Fruit fly (Drosophila melanogaster) whole organism, embryonic: Measurements from ENCODE around the gene smg.

Experiments
- Bdp1 ChIP-seq: fragments of 200-800 bp; sonication (Bioruptor generic); optimal IDR thresholded peaks from 3 replicates; lab custom pipeline; 2016; ENCODE audit warnings: missing biosample characterization, missing genetic modification characterization
- CG11398 ChIP-seq: fragments of 200-800 bp; sonication (Bioruptor generic); optimal IDR thresholded peaks from 2 replicates; lab custom pipeline; 2016; ENCODE audit warnings: missing biosample characterization, missing genetic modification characterization
- CG11560 ChIP-seq: fragments of 200-800 bp; sonication (Bioruptor generic); IDR thresholded peaks from 3 replicates; pipeline ENCODE4 v1.3.6; 2022; ENCODE audit warnings: missing biosample characterization, missing genetic modification characterization
- CG11695 ChIP-seq: fragments of 200-800 bp; sonication (Bioruptor generic); IDR thresholded peaks from 3 replicates; pipeline ENCODE4 v1.3.6; 2022; ENCODE audit warnings: missing biosample characterization, missing genetic modification characterization
- CG11723 ChIP-seq: fragments of 200-800 bp; sonication (Bioruptor generic); optimal IDR thresholded peaks from 2 replicates; lab custom pipeline; 2017; ENCODE audit warnings: missing biosample characterization, mild to moderate bottlenecking, missing genetic modification characterization
- CG12391 ChIP-seq: fragments of 200-800 bp; sonication (Bioruptor generic); optimal IDR thresholded peaks from 3 replicates; lab custom pipeline; 2018; ENCODE audit warnings: missing biosample characterization, mild to moderate bottlenecking, missing genetic modification characterization, moderate library complexity
- CG14860 ChIP-seq: fragments of 200-800 bp; sonication (Bioruptor generic); IDR thresholded peaks from 3 replicates; pipeline ENCODE4 v1.3.6; 2022; ENCODE audit warnings: missing biosample characterization, missing genetic modification characterization; ENCODE audit not compliant: partially characterized antibody
- CG15479 ChIP-seq: fragments of 200-800 bp; sonication (Bioruptor generic); optimal IDR thresholded peaks from 3 replicates; lab custom pipeline; 2019; ENCODE audit warnings: missing biosample characterization, mild to moderate bottlenecking, missing genetic modification characterization, moderate library complexity
- CG16813 ChIP-seq: fragments of 200-800 bp; sonication (Bioruptor generic); IDR thresholded peaks from 3 replicates; pipeline ENCODE4 v1.3.6; 2022; ENCODE audit warnings: missing biosample characterization, missing genetic modification characterization; ENCODE audit not compliant: partially characterized antibody
- CG30431 ChIP-seq: fragments of 200-800 bp; sonication (Bioruptor generic); optimal IDR thresholded peaks from 2 replicates; lab custom pipeline; 2017; ENCODE audit warnings: missing biosample characterization, missing genetic modification characterization
- CG31365 ChIP-seq: fragments of 200-800 bp; sonication (Bioruptor generic); optimal IDR thresholded peaks from 2 replicates; lab custom pipeline; 2018; ENCODE audit warnings: missing biosample characterization, mild to moderate bottlenecking, missing genetic modification characterization
- CG31441 ChIP-seq: fragments of 200-800 bp; sonication (Bioruptor generic); IDR thresholded peaks from 2 replicates; pipeline ENCODE4 v1.3.6; 2022; ENCODE audit warnings: missing biosample characterization, missing genetic modification characterization
- CG4282 ChIP-seq: fragments of 200-800 bp; sonication (Bioruptor generic); optimal IDR thresholded peaks from 2 replicates; lab custom pipeline; 2016; ENCODE audit warnings: missing biosample characterization, missing genetic modification characterization
- CG4424 ChIP-seq: fragments of 200-800 bp; sonication (Bioruptor generic); optimal IDR thresholded peaks from 3 replicates; lab custom pipeline; 2016; ENCODE audit warnings: missing biosample characterization, missing genetic modification characterization
- Deaf1 ChIP-seq: fragments of 200-800 bp; optimal IDR thresholded peaks from 3 replicates; lab custom pipeline; 2019; ENCODE audit warnings: missing biosample characterization, mild to moderate bottlenecking, missing genetic modification characterization, moderate library complexity
- Dref ChIP-seq: fragments of 200-800 bp; sonication (Bioruptor generic); IDR thresholded peaks from 2 replicates; pipeline ENCODE4 v1.3.6; 2022; ENCODE audit warnings: missing biosample characterization, missing genetic modification characterization
- HmgD ChIP-seq: fragments of 200-800 bp; sonication (Bioruptor generic); optimal IDR thresholded peaks from 3 replicates; lab custom pipeline; 2016; ENCODE audit warnings: missing biosample characterization, missing genetic modification characterization
- Hr3 ChIP-seq: fragments of 200-800 bp; sonication (Bioruptor generic); optimal IDR thresholded peaks from 3 replicates; lab custom pipeline; 2016; ENCODE audit warnings: missing biosample characterization, missing genetic modification characterization
- Lim3 ChIP-seq: fragments of 200-800 bp; sonication (Bioruptor generic); IDR thresholded peaks from 2 replicates; pipeline ENCODE4 v1.3.6; 2022; ENCODE audit warnings: missing biosample characterization, missing genetic modification characterization
- Neu2 ChIP-seq: fragments of 200-800 bp; sonication (Bioruptor generic); optimal IDR thresholded peaks from 3 replicates; lab custom pipeline; 2016; ENCODE audit warnings: missing biosample characterization, missing genetic modification characterization, borderline replicate concordance
- Nf-YA ChIP-seq: fragments of 200-800 bp; sonication (Bioruptor generic); IDR thresholded peaks from 2 replicates; pipeline ENCODE4 v1.3.6; 2022; ENCODE audit warnings: missing biosample characterization, missing genetic modification characterization
- Ptx1 ChIP-seq: fragments of 200-800 bp; sonication (Bioruptor generic); IDR thresholded peaks from 2 replicates; pipeline ENCODE4 v1.3.6; 2022; ENCODE audit warnings: missing biosample characterization, missing genetic modification characterization
- ab ChIP-seq: fragments of 200-800 bp; sonication (Bioruptor generic); optimal IDR thresholded peaks from 2 replicates; lab custom pipeline; 2016; ENCODE audit warnings: missing biosample characterization, missing genetic modification characterization
- cato ChIP-seq: fragments of 200-800 bp; sonication (Bioruptor generic); optimal IDR thresholded peaks from 2 replicates; lab custom pipeline; 2016; ENCODE audit warnings: missing biosample characterization, missing genetic modification characterization, borderline replicate concordance
- chinmo ChIP-seq: fragments of 200-800 bp; sonication (Bioruptor generic); IDR thresholded peaks from 4 replicates; pipeline ENCODE4 v1.3.6; 2022; ENCODE audit warnings: missing biosample characterization, missing genetic modification characterization; ENCODE audit not compliant: partially characterized antibody
- chm ChIP-seq: fragments of 200-800 bp; sonication (Bioruptor generic); IDR thresholded peaks from 2 replicates; pipeline ENCODE4 v1.3.6; 2022; ENCODE audit warnings: missing biosample characterization, missing genetic modification characterization
- crc ChIP-seq: fragments of 200-800 bp; sonication (Bioruptor generic); optimal IDR thresholded peaks from 2 replicates; lab custom pipeline; 2016; ENCODE audit warnings: missing biosample characterization, missing genetic modification characterization
- fd102C ChIP-seq: fragments of 200-800 bp; sonication (Bioruptor generic); optimal IDR thresholded peaks from 2 replicates; lab custom pipeline; 2018; ENCODE audit warnings: missing biosample characterization, mild to moderate bottlenecking, missing genetic modification characterization, moderate library complexity
- gcm2 ChIP-seq: fragments of 200-800 bp; sonication (Bioruptor generic); optimal IDR thresholded peaks from 2 replicates; lab custom pipeline; 2016; ENCODE audit warnings: missing biosample characterization, missing genetic modification characterization
- gt ChIP-seq: fragments of 200-800 bp; sonication (Bioruptor generic); IDR thresholded peaks from 2 replicates; pipeline ENCODE4 v1.3.6; 2022; ENCODE audit warnings: missing biosample characterization, missing genetic modification characterization
- insv ChIP-seq, 2 experiments: fragments of 200-800 bp; sonication (Bioruptor generic); optimal IDR thresholded peaks; 3 replicates each; lab custom pipeline; 2016 to 2018; ENCODE audit warnings: missing biosample characterization in 2 of 2, missing genetic modification characterization in 2 of 2
- kni ChIP-seq: fragments of 200-800 bp; sonication (Bioruptor generic); optimal IDR thresholded peaks from 3 replicates; lab custom pipeline; 2017; ENCODE audit warnings: mild to moderate bottlenecking, missing biosample characterization, missing genetic modification reagents, missing genetic modification characterization
- mam ChIP-seq: fragments of 200-800 bp; sonication (Bioruptor generic); optimal IDR thresholded peaks from 3 replicates; lab custom pipeline; 2016; ENCODE audit warnings: missing biosample characterization, missing genetic modification characterization
- row ChIP-seq: fragments of 200-800 bp; sonication (Bioruptor generic); IDR thresholded peaks from 3 replicates; pipeline ENCODE4 v1.3.6; 2022; ENCODE audit warnings: missing biosample characterization, missing genetic modification characterization
- sd ChIP-seq: fragments of 200-800 bp; sonication (Bioruptor generic); optimal IDR thresholded peaks from 3 replicates; lab custom pipeline; 2018; ENCODE audit warnings: missing biosample characterization, mild to moderate bottlenecking, missing genetic modification characterization, moderate library complexity
- shn ChIP-seq: fragments of 200-800 bp; sonication (Bioruptor generic); optimal IDR thresholded peaks from 3 replicates; lab custom pipeline; 2016; ENCODE audit warnings: missing biosample characterization, missing genetic modification characterization
- sr ChIP-seq: fragments of 200-800 bp; sonication (Bioruptor generic); IDR thresholded peaks from 3 replicates; pipeline ENCODE4 v1.3.6; 2022; ENCODE audit warnings: missing biosample characterization, missing genetic modification characterization
- tll ChIP-seq, 2 experiments: fragments of 200-800 bp in 1 of 2; fragments of >200 bp in 1 of 2; sonication (Bioruptor generic) in 1 of 2; optimal IDR thresholded peaks; 2 replicates each; lab custom pipeline; 2017 to 2019; ENCODE audit warnings: missing biosample characterization in 2 of 2, missing genetic modification characterization in 2 of 2, mild to moderate bottlenecking in 1 of 2, moderate library complexity in 1 of 2
- twi ChIP-seq: fragments of 200-800 bp; optimal IDR thresholded peaks from 2 replicates; lab custom pipeline; 2019; ENCODE audit warnings: missing biosample characterization, mild to moderate bottlenecking, missing genetic modification characterization, moderate library complexity
- vnd ChIP-seq: fragments of 200-800 bp; sonication (Bioruptor generic); IDR thresholded peaks from 3 replicates; pipeline ENCODE4 v1.3.6; 2022; ENCODE audit warnings: missing biosample characterization, missing genetic modification characterization; ENCODE audit not compliant: partially characterized antibody
- vvl ChIP-seq: fragments of 200-800 bp; sonication (Bioruptor generic); IDR thresholded peaks from 2 replicates; pipeline ENCODE4 v1.3.6; 2022; ENCODE audit warnings: missing biosample characterization, missing genetic modification characterization
- z ChIP-seq: fragments of 200-800 bp; sonication (Bioruptor generic); IDR thresholded peaks from 3 replicates; pipeline ENCODE4 v1.3.6; 2022; ENCODE audit warnings: missing biosample characterization, missing genetic modification characterization
- zen ChIP-seq: fragments of 200-800 bp; sonication (Bioruptor generic); optimal IDR thresholded peaks from 3 replicates; lab custom pipeline; 2018; ENCODE audit warnings: missing biosample characterization, mild to moderate bottlenecking, missing genetic modification characterization, moderate library complexity
- zfh1 ChIP-seq: fragments of 200-800 bp; sonication (Bioruptor generic); IDR thresholded peaks from 3 replicates; pipeline ENCODE4 v1.3.6; 2022; ENCODE audit warnings: missing biosample characterization, missing genetic modification characterization

Gene smg

dm6 chr3L:9019196-9019662 lies 21.4 kb upstream of the smg start, which contains the start of gene Doc2 (continued):
- TF ChIP-seq Hr3 (GFP tag; lab: Kevin White, UChicago) (no peak), CG4424 (GFP tag; lab: Kevin White, UChicago) (no peak), chm (GFP tag; lab: Robert Waterston, UW) (peak; percentile 49; the same call in 1 of the 2 replicates), sr (GFP tag; lab: Robert Waterston, UW) (peak; percentile 76), CG30431 (GFP tag; lab: Kevin White, UChicago) (no peak), shn (GFP tag; lab: Kevin White, UChicago) (no peak), z (peak; percentile 77), Nf-YA (GFP tag; lab: Robert Waterston, UW) (peak; percentile 96), mam (no peak), chinmo (GFP tag; lab: Robert Waterston, UW) (peak; percentile 71; the same call in 2 of the 4 replicates), kni (GFP tag; lab: Kevin White, UChicago) (peak; percentile 68), Bdp1 (no peak), sd (no peak), CG14860 (GFP tag; lab: Robert Waterston, UW) (no peak), CG16813 (GFP tag; lab: Robert Waterston, UW) (no peak), Deaf1 (peak; percentile 33), vnd (GFP tag; lab: Robert Waterston, UW) (0 out of 3 replicates have a peak, but pooled peaks have one; percentile 14), CG31365 (tag; lab: Kevin White, UChicago) (no peak), CG4282 (GFP tag; lab: Kevin White, UChicago) (no peak)
- TF ChIP-seq, all 482 proteins: peak for 40

- TF ChIP-seq HmgD (no peak), chm (GFP tag; lab: Robert Waterston, UW) (no peak), zen (peak; percentile 96), CG11398 (GFP tag; lab: Kevin White, UChicago) (no peak), CG15479 (GFP tag; lab: Kevin White, UChicago) (peak; percentile 43), tll (GFP tag; optimal IDR thresholded peaks at IDR 0.05; lab: Kevin White, UChicago) (peak in 1 of 2 experiments; percentile 15)
These were observed 19.6 kb upstream of the smg start for dm6 chr3L:9017414-9017813.

dm6 chr3L:9013745-9014144 lies 16.0 kb upstream of the smg start:
- TF ChIP-seq zen (peak; percentile 93), Ptx1 (GFP tag; lab: Robert Waterston, UW) (no peak), twi (peak; percentile 16)

- TF ChIP-seq gcm2 (GFP tag; lab: Kevin White, UChicago) (peak; percentile 15), Dref (GFP tag; lab: Robert Waterston, UW) (no peak), CG31441 (GFP tag; lab: Robert Waterston, UW) (peak; percentile 66; the same call in 1 of the 2 replicates), zfh1 (peak; percentile 95), Lim3 (GFP tag; lab: Robert Waterston, UW) (no peak), cato (GFP tag; lab: Kevin White, UChicago) (peak; percentile 42), gt (0 out of 2 replicates have a peak, but pooled peaks have one; percentile 35), fd102C (peak; percentile 77), CG11695 (GFP tag; lab: Robert Waterston, UW) (peak; percentile 62; the same call in 2 of the 3 replicates), CG12391 (tag; lab: Kevin White, UChicago) (peak; percentile 82), crc (GFP tag; lab: Kevin White, UChicago) (peak; percentile 68), CG11560 (tag; lab: Robert Waterston, UW) (no peak; the same call in 1 of the 3 replicates), Neu2 (GFP tag; lab: Kevin White, UChicago) (peak; percentile 49), insv (GFP tag; optimal IDR thresholded peaks at IDR 0.05; lab: Kevin White, UChicago) (no peak), ab (GFP tag; lab: Kevin White, UChicago) (peak; percentile 16), row (GFP tag; lab: Robert Waterston, UW) (peak; percentile 87), vvl (GFP tag; lab: Robert Waterston, UW) (peak; percentile 91), CG11723 (peak; percentile 42)
These were observed 13.9 kb upstream of the smg start for dm6 chr3L:9011485-9012389.
